Fruit fly (Drosophila melanogaster) whole organism, pupa: ENCODE measurements around the gene CG14441.

Experiments used
- CG14655 ChIP-seq: fragments of 200-800 bp; sonication (Bioruptor generic); optimal IDR thresholded peaks from 3 replicates; lab custom pipeline; 2017; ENCODE audit warnings: mild to moderate bottlenecking, missing biosample characterization, missing genetic modification reagents, missing genetic modification characterization
- CG17806 ChIP-seq: fragments of 200-800 bp; sonication (Bioruptor generic); optimal IDR thresholded peaks from 2 replicates; lab custom pipeline; 2018; ENCODE audit warnings: missing biosample characterization, mild to moderate bottlenecking, missing genetic modification characterization, moderate library complexity
- CG32121 ChIP-seq: fragments of 200-800 bp; sonication (Bioruptor generic); IDR thresholded peaks from 2 replicates; pipeline ENCODE4 v1.3.6; 2022; ENCODE audit warnings: missing biosample characterization, missing genetic modification characterization
- CG9948 ChIP-seq: fragments of 200-800 bp; sonication (Bioruptor generic); optimal IDR thresholded peaks from 2 replicates; lab custom pipeline; 2018; ENCODE audit warnings: missing biosample characterization, mild to moderate bottlenecking, missing genetic modification characterization, moderate library complexity
- D1 ChIP-seq: fragments of 200-800 bp; sonication (Bioruptor generic); optimal IDR thresholded peaks from 2 replicates; lab custom pipeline; 2018; ENCODE audit warnings: missing biosample characterization, mild to moderate bottlenecking, missing genetic modification characterization, moderate library complexity
- EcR ChIP-seq: fragments of 200-800 bp; sonication (Bioruptor generic); optimal IDR thresholded peaks from 3 replicates; lab custom pipeline; 2019; ENCODE audit warnings: missing biosample characterization, missing genetic modification characterization, mild to moderate bottlenecking, moderate library complexity, missing genetic modification reagents
- Ets98B ChIP-seq: fragments of 200-800 bp; sonication (Bioruptor generic); IDR thresholded peaks from 2 replicates; pipeline ENCODE4 v1.3.6; 2022; ENCODE audit warnings: missing biosample characterization, missing genetic modification characterization
- Snoo ChIP-seq: fragments of 200-800 bp; sonication (Bioruptor generic); optimal IDR thresholded peaks from 3 replicates; lab custom pipeline; 2017; ENCODE audit warnings: missing biosample characterization, mild to moderate bottlenecking, missing genetic modification characterization, inconsistent platforms
- gl ChIP-seq: fragments of 200-800 bp; sonication (Bioruptor generic); optimal IDR thresholded peaks from 2 replicates; lab custom pipeline; 2018; ENCODE audit warnings: missing biosample characterization, mild to moderate bottlenecking, missing genetic modification characterization

dm6 chrX:6683635-6684499 is 15.4 kb upstream of the CG14441 start, which contains the start of gene Pink1:
- TF ChIP-seq D1 (tag; lab: Kevin White, UChicago) = no peak
- no peak for TF ChIP-seq Snoo (tag; lab: Kevin White, UChicago)
- TF ChIP-seq CG17806 (tag; lab: Kevin White, UChicago) = no peak
- TF ChIP-seq EcR = no peak
- TF ChIP-seq CG14655 (GFP tag; lab: Kevin White, UChicago) = no peak
- no peak for TF ChIP-seq Ets98B (GFP tag; lab: Robert Waterston, UW)
- no peak for TF ChIP-seq CG32121 (GFP tag; lab: Robert Waterston, UW)
- no peak for TF ChIP-seq CG9948
- no peak for TF ChIP-seq gl (tag; lab: Kevin White, UChicago)
